Fruit fly (Drosophila melanogaster) whole organism, embryonic: ENCODE measurements around the gene Ir93a.
A peak's percentile ranks its signal among the peaks of the same experiment; 100 is the strongest.

Source experiments
- Adf1 ChIP-seq: fragments of 200-800 bp; sonication (Bioruptor generic); IDR thresholded peaks from 2 replicates; pipeline ENCODE4 v1.3.6; 2022; ENCODE audit warnings: missing biosample characterization, missing genetic modification characterization
- Antp ChIP-seq: fragments of 200-800 bp; sonication (Bioruptor generic); optimal IDR thresholded peaks from 3 replicates; lab custom pipeline; 2016; ENCODE audit warnings: missing biosample characterization, missing genetic modification characterization
- Atf-2 ChIP-seq: fragments of 200-800 bp; sonication (Bioruptor generic); optimal IDR thresholded peaks from 2 replicates; lab custom pipeline; 2016; ENCODE audit warnings: missing biosample characterization, missing genetic modification characterization
- Bdp1 ChIP-seq: fragments of 200-800 bp; sonication (Bioruptor generic); optimal IDR thresholded peaks from 3 replicates; lab custom pipeline; 2016; ENCODE audit warnings: missing biosample characterization, missing genetic modification characterization
- BtbVII ChIP-seq: fragments of 200-800 bp; sonication (Bioruptor generic); optimal IDR thresholded peaks from 3 replicates; lab custom pipeline; 2017; ENCODE audit warnings: missing biosample characterization, mild to moderate bottlenecking, missing genetic modification characterization
- CG10267 ChIP-seq: fragments of 200-800 bp; sonication (Bioruptor generic); optimal IDR thresholded peaks from 2 replicates; lab custom pipeline; 2018; ENCODE audit warnings: missing biosample characterization, mild to moderate bottlenecking, missing genetic modification characterization, moderate library complexity
- CG11696 ChIP-seq: fragments of 200-800 bp; sonication (Bioruptor generic); IDR thresholded peaks from 2 replicates; pipeline ENCODE4 v1.3.6; 2022; ENCODE audit warnings: missing biosample characterization, missing genetic modification characterization
- CG11723 ChIP-seq: fragments of 200-800 bp; sonication (Bioruptor generic); optimal IDR thresholded peaks from 2 replicates; lab custom pipeline; 2017; ENCODE audit warnings: missing biosample characterization, mild to moderate bottlenecking, missing genetic modification characterization
- CG12299 ChIP-seq: fragments of 200-800 bp; sonication (Bioruptor generic); optimal IDR thresholded peaks from 2 replicates; lab custom pipeline; 2018; ENCODE audit warnings: missing biosample characterization, mild to moderate bottlenecking, missing genetic modification characterization
- CG12744 ChIP-seq: fragments of 200-800 bp; sonication (Bioruptor generic); optimal IDR thresholded peaks from 2 replicates; lab custom pipeline; 2016; ENCODE audit warnings: missing biosample characterization, missing genetic modification characterization
- CG15073 ChIP-seq: fragments of 200-800 bp; sonication (Bioruptor generic); optimal IDR thresholded peaks from 2 replicates; lab custom pipeline; 2016; ENCODE audit warnings: missing biosample characterization, missing genetic modification characterization
- CG15479 ChIP-seq: fragments of 200-800 bp; sonication (Bioruptor generic); optimal IDR thresholded peaks from 3 replicates; lab custom pipeline; 2019; ENCODE audit warnings: missing biosample characterization, mild to moderate bottlenecking, missing genetic modification characterization, moderate library complexity
- CG16813 ChIP-seq: fragments of 200-800 bp; sonication (Bioruptor generic); IDR thresholded peaks from 3 replicates; pipeline ENCODE4 v1.3.6; 2022; ENCODE audit warnings: missing biosample characterization, missing genetic modification characterization; ENCODE audit not compliant: partially characterized antibody
- CG16863 ChIP-seq: fragments of 200-800 bp; sonication (Bioruptor generic); optimal IDR thresholded peaks from 3 replicates; lab custom pipeline; 2016; ENCODE audit warnings: missing biosample characterization, missing genetic modification characterization
- CG18764 ChIP-seq: fragments of 200-800 bp; sonication (Bioruptor generic); optimal IDR thresholded peaks from 3 replicates; lab custom pipeline; 2016; ENCODE audit warnings: missing biosample characterization, missing genetic modification characterization
- CG2199 ChIP-seq: fragments of 200-800 bp; sonication (Bioruptor generic); IDR thresholded peaks from 3 replicates; pipeline ENCODE4 v1.3.6; 2022; ENCODE audit warnings: missing biosample characterization, missing genetic modification characterization
- CG2889 ChIP-seq: fragments of 200-800 bp; sonication (Bioruptor generic); IDR thresholded peaks from 3 replicates; pipeline ENCODE4 v1.3.6; 2022; ENCODE audit warnings: missing biosample characterization, missing genetic modification characterization
- CG3065 ChIP-seq: fragments of 200-800 bp; sonication (Bioruptor generic); optimal IDR thresholded peaks from 2 replicates; lab custom pipeline; 2016; ENCODE audit warnings: missing biosample characterization, missing genetic modification characterization
- CG34422 ChIP-seq: fragments of 200-800 bp; sonication (Bioruptor generic); IDR thresholded peaks from 3 replicates; pipeline ENCODE4 v1.3.6; 2022; ENCODE audit warnings: missing biosample characterization, missing genetic modification characterization
- CG42726 ChIP-seq: fragments of 200-800 bp; sonication (Bioruptor generic); IDR thresholded peaks from 2 replicates; pipeline ENCODE4 v1.3.6; 2022; ENCODE audit warnings: missing biosample characterization, missing genetic modification characterization; ENCODE audit not compliant: partially characterized antibody
- CG4404 ChIP-seq: fragments of 200-800 bp; sonication (Bioruptor generic); IDR thresholded peaks from 2 replicates; pipeline ENCODE4 v1.3.6; 2022; ENCODE audit warnings: missing biosample characterization, missing genetic modification characterization
- CG7745 ChIP-seq: fragments of 200-800 bp; sonication (Bioruptor generic); optimal IDR thresholded peaks from 2 replicates; lab custom pipeline; 2018; ENCODE audit warnings: missing biosample characterization, mild to moderate bottlenecking, missing genetic modification characterization, moderate library complexity
- CG8765 ChIP-seq: fragments of 200-800 bp; sonication (Bioruptor generic); IDR thresholded peaks from 2 replicates; pipeline ENCODE4 v1.3.6; 2022; ENCODE audit warnings: missing biosample characterization, missing genetic modification characterization
- CG9437 ChIP-seq: fragments of 200-800 bp; sonication (Bioruptor generic); optimal IDR thresholded peaks from 2 replicates; lab custom pipeline; 2018; ENCODE audit warnings: missing biosample characterization, mild to moderate bottlenecking, missing genetic modification characterization
- CTCF ChIP-seq: fragments of 200-800 bp; sonication (Bioruptor generic); optimal IDR thresholded peaks from 2 replicates; lab custom pipeline; 2017; ENCODE audit warnings: missing biosample characterization, mild to moderate bottlenecking, missing genetic modification characterization, moderate library complexity
- CrebB ChIP-seq: fragments of 200-800 bp; sonication (Bioruptor generic); optimal IDR thresholded peaks from 3 replicates; lab custom pipeline; 2018; ENCODE audit warnings: missing biosample characterization, mild to moderate bottlenecking, missing genetic modification characterization
- Dad ChIP-seq: fragments of 200-800 bp; sonication (Bioruptor generic); optimal IDR thresholded peaks from 3 replicates; lab custom pipeline; 2016; ENCODE audit warnings: missing biosample characterization, missing genetic modification characterization
- Doc3 ChIP-seq: fragments of 200-800 bp; sonication (Bioruptor generic); IDR thresholded peaks from 3 replicates; pipeline ENCODE4 v1.3.6; 2022; ENCODE audit warnings: missing biosample characterization, missing genetic modification characterization; ENCODE audit not compliant: partially characterized antibody
- HLH3B ChIP-seq: fragments of 200-800 bp; sonication (Bioruptor generic); IDR thresholded peaks from 2 replicates; pipeline ENCODE4 v1.3.6; 2022; ENCODE audit warnings: missing biosample characterization, missing genetic modification characterization
- Hand ChIP-seq: fragments of 200-800 bp; sonication (Bioruptor generic); optimal IDR thresholded peaks from 2 replicates; lab custom pipeline; 2017; ENCODE audit warnings: mild to moderate bottlenecking, missing biosample characterization, missing genetic modification reagents, missing genetic modification characterization
- Hmr ChIP-seq: fragments of 200-800 bp; sonication (Bioruptor generic); optimal IDR thresholded peaks from 3 replicates; lab custom pipeline; 2017; ENCODE audit warnings: mild to moderate bottlenecking, missing biosample characterization, missing genetic modification reagents, missing genetic modification characterization
- Hr51 ChIP-seq, 2 experiments: fragments of 200-800 bp; sonication (Bioruptor generic); optimal IDR thresholded peaks; 2 replicates in 1 of 2; 3 replicates in 1 of 2; lab custom pipeline; 2016 to 2018; ENCODE audit warnings: missing biosample characterization in 2 of 2, missing genetic modification characterization in 2 of 2, mild to moderate bottlenecking in 1 of 2, moderate library complexity in 1 of 2
- Hr78 ChIP-seq, 2 experiments: fragments of 200-800 bp in 1 of 2; fragments of >200 bp in 1 of 2; sonication (Bioruptor generic) in 1 of 2; optimal IDR thresholded peaks; 2 replicates each; lab custom pipeline; 2017 to 2019; ENCODE audit warnings: missing biosample characterization in 2 of 2, missing genetic modification characterization in 2 of 2, mild to moderate bottlenecking in 1 of 2, moderate library complexity in 1 of 2
- Neu2 ChIP-seq: fragments of 200-800 bp; sonication (Bioruptor generic); optimal IDR thresholded peaks from 3 replicates; lab custom pipeline; 2016; ENCODE audit warnings: missing biosample characterization, missing genetic modification characterization, borderline replicate concordance
- bab2 ChIP-seq: fragments of 200-800 bp; sonication (Bioruptor generic); optimal IDR thresholded peaks from 2 replicates; lab custom pipeline; 2016; ENCODE audit warnings: missing biosample characterization, missing genetic modification characterization
- bbx ChIP-seq: fragments of 200-800 bp; sonication (Bioruptor generic); IDR thresholded peaks from 2 replicates; pipeline ENCODE4 v1.3.6; 2022; ENCODE audit warnings: missing biosample characterization, missing genetic modification characterization; ENCODE audit not compliant: partially characterized antibody
- crp ChIP-seq, 2 experiments: fragments of 200-800 bp; sonication (Bioruptor generic); optimal IDR thresholded peaks; 2 replicates in 1 of 2; 3 replicates in 1 of 2; lab custom pipeline; 2017; ENCODE audit warnings: missing biosample characterization in 2 of 2, missing genetic modification characterization in 2 of 2, mild to moderate bottlenecking in 1 of 2, moderate library complexity in 1 of 2
- danr ChIP-seq: fragments of 200-800 bp; sonication (Bioruptor generic); IDR thresholded peaks from 2 replicates; pipeline ENCODE4 v1.3.6; 2022; ENCODE audit warnings: missing biosample characterization, missing genetic modification characterization
- fd96Cb ChIP-seq: fragments of 200-800 bp; sonication (Bioruptor generic); optimal IDR thresholded peaks from 2 replicates; lab custom pipeline; 2018; ENCODE audit warnings: missing biosample characterization, mild to moderate bottlenecking, missing genetic modification characterization, moderate library complexity
- fru ChIP-seq: fragments of >200 bp; optimal IDR thresholded peaks from 2 replicates; lab custom pipeline; 2017
- gem ChIP-seq: fragments of 200-800 bp; sonication (Bioruptor generic); optimal IDR thresholded peaks from 2 replicates; lab custom pipeline; 2019; ENCODE audit warnings: missing biosample characterization, mild to moderate bottlenecking, missing genetic modification characterization, moderate library complexity
- gro ChIP-seq: fragments of 200-800 bp; sonication (Bioruptor generic); optimal IDR thresholded peaks from 2 replicates; lab custom pipeline; 2016; ENCODE audit warnings: missing biosample characterization, missing genetic modification characterization
- mld ChIP-seq: fragments of 200-800 bp; sonication (Bioruptor generic); IDR thresholded peaks from 3 replicates; pipeline ENCODE4 v1.3.6; 2022; ENCODE audit warnings: missing biosample characterization, missing genetic modification characterization; ENCODE audit not compliant: partially characterized antibody
- nerfin-2 ChIP-seq: fragments of 200-800 bp; sonication (Bioruptor generic); IDR thresholded peaks from 2 replicates; pipeline ENCODE4 v1.3.6; 2022; ENCODE audit warnings: missing biosample characterization, missing genetic modification characterization; ENCODE audit not compliant: partially characterized antibody
- org-1 ChIP-seq: fragments of 200-800 bp; sonication (Bioruptor generic); optimal IDR thresholded peaks from 2 replicates; lab custom pipeline; 2017; ENCODE audit warnings: missing biosample characterization, missing genetic modification characterization
- pum ChIP-seq: fragments of 200-800 bp; sonication (Bioruptor generic); optimal IDR thresholded peaks from 2 replicates; lab custom pipeline; 2016; ENCODE audit warnings: missing biosample characterization, missing genetic modification characterization
- scrt ChIP-seq: fragments of 200-800 bp; sonication (Bioruptor generic); optimal IDR thresholded peaks from 2 replicates; lab custom pipeline; 2018; ENCODE audit warnings: missing biosample characterization, mild to moderate bottlenecking, missing genetic modification characterization, moderate library complexity
- slbo ChIP-seq: fragments of 200-800 bp; sonication (Bioruptor generic); IDR thresholded peaks from 2 replicates; pipeline ENCODE4 v1.3.6; 2022; ENCODE audit warnings: missing biosample characterization, missing genetic modification characterization
- so ChIP-seq: fragments of 200-800 bp; sonication (Bioruptor generic); IDR thresholded peaks from 3 replicates; pipeline ENCODE4 v1.3.6; 2022; ENCODE audit warnings: missing biosample characterization, missing genetic modification characterization
- tin ChIP-seq: fragments of 200-800 bp; sonication (Bioruptor generic); optimal IDR thresholded peaks from 3 replicates; lab custom pipeline; 2016; ENCODE audit warnings: missing biosample characterization, missing genetic modification characterization
- wek ChIP-seq: fragments of 200-800 bp; sonication (Bioruptor generic); optimal IDR thresholded peaks from 3 replicates; lab custom pipeline; 2018; ENCODE audit warnings: missing biosample characterization, mild to moderate bottlenecking, missing genetic modification characterization, moderate library complexity
- zf30C ChIP-seq: fragments of 200-800 bp; sonication (Bioruptor generic); optimal IDR thresholded peaks from 3 replicates; lab custom pipeline; 2018; ENCODE audit warnings: missing biosample characterization, mild to moderate bottlenecking, missing genetic modification characterization

Ir93a gene

dm6 chr3R:20890920-20891319 lies 31.2 kb upstream of the Ir93a start (continued):
- TF ChIP-seq CG11723 (GFP tag; lab: Kevin White, UChicago): no peak
- TF ChIP-seq CG2199: peak; percentile 65; the same call in 2 of the 3 replicates
- TF ChIP-seq BtbVII (GFP tag; lab: Kevin White, UChicago): no peak
- TF ChIP-seq so: no peak
- TF ChIP-seq Dad (GFP tag; lab: Kevin White, UChicago): no peak
- TF ChIP-seq Bdp1: peak; percentile 95
- TF ChIP-seq CG11696 (GFP tag; lab: Robert Waterston, UW): no peak
- TF ChIP-seq fru (lab: Kevin White, UChicago): no peak
- no peak for TF ChIP-seq bab2 (GFP tag; lab: Kevin White, UChicago)
- TF ChIP-seq Hand (GFP tag; lab: Kevin White, UChicago): no peak
- no peak for TF ChIP-seq Hr51 (GFP tag; optimal IDR thresholded peaks at IDR 0.05; lab: Kevin White, UChicago)
- TF ChIP-seq slbo (GFP tag; lab: Robert Waterston, UW): no peak
- TF ChIP-seq CG15479 (GFP tag; lab: Kevin White, UChicago): no peak
- TF ChIP-seq CG18764 (GFP tag; lab: Kevin White, UChicago): no peak
- TF ChIP-seq CG10267: no peak
- TF ChIP-seq nerfin-2 (GFP tag; lab: Robert Waterston, UW): peak; percentile 20; the same call in 1 of the 2 replicates
- no peak for TF ChIP-seq CG3065 (GFP tag; lab: Kevin White, UChicago)
- TF ChIP-seq org-1 (GFP tag; lab: Kevin White, UChicago): no peak
- no peak for TF ChIP-seq gem (tag; lab: Kevin White, UChicago)
- TF ChIP-seq danr: no peak
- no peak for TF ChIP-seq Doc3
- TF ChIP-seq CG12299: no peak
- TF ChIP-seq CG15073 (GFP tag; lab: Kevin White, UChicago): no peak
- TF ChIP-seq wek (GFP tag; lab: Kevin White, UChicago): no peak
- no peak for TF ChIP-seq CG2889 (GFP tag; lab: Robert Waterston, UW)
- no peak for TF ChIP-seq CG34422 (GFP tag; lab: Robert Waterston, UW)
- TF ChIP-seq zf30C (GFP tag; lab: Kevin White, UChicago): no peak
- TF ChIP-seq tin (GFP tag; lab: Kevin White, UChicago): no peak
- TF ChIP-seq crp (GFP tag; optimal IDR thresholded peaks at IDR 0.05; lab: Kevin White, UChicago): peak in 1 of 2 experiments; percentile 35
- no peak for TF ChIP-seq CG4404
- TF ChIP-seq CTCF (GFP tag; lab: Kevin White, UChicago): no peak
- TF ChIP-seq CG7745 (tag; lab: Kevin White, UChicago): no peak
- TF ChIP-seq Antp (GFP tag; lab: Kevin White, UChicago): no peak
- TF ChIP-seq mld (GFP tag; lab: Robert Waterston, UW): peak; percentile 81
- TF ChIP-seq scrt: no peak
- no peak for TF ChIP-seq CrebB (tag; lab: Kevin White, UChicago)
- TF ChIP-seq Adf1 (GFP tag; lab: Robert Waterston, UW): no peak
- no peak for TF ChIP-seq CG12744 (GFP tag; lab: Kevin White, UChicago)
- no peak for TF ChIP-seq Hmr (GFP tag; lab: Kevin White, UChicago)
- TF ChIP-seq pum: no peak
- TF ChIP-seq CG9437 (GFP tag; lab: Kevin White, UChicago): no peak
- TF ChIP-seq HLH3B (GFP tag; lab: Robert Waterston, UW): no peak
- TF ChIP-seq Neu2 (GFP tag; lab: Kevin White, UChicago): no peak
- peak; percentile 62; the same call in 1 of the 2 replicates for TF ChIP-seq CG42726 (GFP tag; lab: Robert Waterston, UW)
- TF ChIP-seq CG16863 (GFP tag; lab: Kevin White, UChicago): no peak
- TF ChIP-seq Atf-2: no peak
- TF ChIP-seq gro (GFP tag; lab: Kevin White, UChicago): no peak
- no peak for TF ChIP-seq Hr78 (GFP tag; optimal IDR thresholded peaks at IDR 0.05; lab: Kevin White, UChicago)
- peak; percentile 67; the same call in 1 of the 2 replicates for TF ChIP-seq bbx (GFP tag; lab: Robert Waterston, UW)
- TF ChIP-seq CG8765 (GFP tag; lab: Robert Waterston, UW): no peak
- TF ChIP-seq CG16813 (GFP tag; lab: Robert Waterston, UW): peak; percentile 61
- no peak for TF ChIP-seq fd96Cb
